Fruit fly (Drosophila melanogaster) whole organism, wandering third instar larva: Measurements from ENCODE around the gene gry.

Experiments used
- Abd-B ChIP-seq: fragments of >200 bp; optimal IDR thresholded peaks from 2 replicates; lab custom pipeline; 2017; ENCODE audit warnings: missing biosample characterization, missing genetic modification characterization
- CG32264 ChIP-seq: fragments of 200-800 bp; sonication (Bioruptor generic); optimal IDR thresholded peaks from 2 replicates; lab custom pipeline; 2016; ENCODE audit warnings: missing biosample characterization, missing genetic modification characterization
- CG9705 ChIP-seq: fragments of 200-800 bp; sonication (Bioruptor generic); optimal IDR thresholded peaks from 2 replicates; lab custom pipeline; 2018; ENCODE audit warnings: missing biosample characterization, mild to moderate bottlenecking, missing genetic modification characterization
- CrebA ChIP-seq: fragments of 200-800 bp; sonication (Bioruptor generic); optimal IDR thresholded peaks from 2 replicates; lab custom pipeline; 2016; ENCODE audit warnings: missing biosample characterization, mild to moderate bottlenecking, missing genetic modification characterization, borderline replicate concordance
- Dfd ChIP-seq: fragments of >200 bp; optimal IDR thresholded peaks from 2 replicates; lab custom pipeline; 2017; ENCODE audit warnings: missing biosample characterization, missing genetic modification characterization
- Dif ChIP-seq: fragments of 200-275, 200-300 bp; sonication (Bioruptor generic); optimal IDR thresholded peaks from 2 replicates; lab custom pipeline; 2018; ENCODE audit warnings: missing biosample characterization, missing genetic modification characterization; ENCODE audit not compliant: partially characterized antibody
- GATAd ChIP-seq: sonication (Bioruptor generic); optimal IDR thresholded peaks from 2 replicates; lab custom pipeline; 2016; ENCODE audit warnings: missing biosample characterization, missing genetic modification characterization
- HLH106 ChIP-seq: fragments of 200-800 bp; optimal IDR thresholded peaks from 3 replicates; lab custom pipeline; 2019; ENCODE audit warnings: missing biosample characterization, mild to moderate bottlenecking, missing genetic modification characterization, moderate library complexity
- Hnf4 ChIP-seq: fragments of 200-800 bp; sonication (Bioruptor generic); optimal IDR thresholded peaks from 2 replicates; lab custom pipeline; 2016; ENCODE audit warnings: missing biosample characterization, mild to moderate bottlenecking, missing genetic modification characterization
- Hr78 ChIP-seq: fragments of >200 bp; optimal IDR thresholded peaks from 2 replicates; lab custom pipeline; 2017; ENCODE audit warnings: missing biosample characterization, missing genetic modification characterization
- Hr83 ChIP-seq: fragments of 200-300 bp; sonication (Bioruptor generic); optimal IDR thresholded peaks from 2 replicates; lab custom pipeline; 2016; ENCODE audit warnings: missing biosample characterization, mild to moderate bottlenecking, missing genetic modification characterization, moderate library complexity; ENCODE audit not compliant: poor library complexity, severe bottlenecking
- Jra ChIP-seq: sonication (Bioruptor generic); optimal IDR thresholded peaks from 2 replicates; lab custom pipeline; 2016; ENCODE audit warnings: missing biosample characterization, missing genetic modification characterization
- Mio ChIP-seq: sonication (Bioruptor generic); optimal IDR thresholded peaks from 2 replicates; lab custom pipeline; 2016; ENCODE audit warnings: missing biosample characterization, missing genetic modification characterization
- Myc ChIP-seq: fragments of >200 bp; optimal IDR thresholded peaks from 2 replicates; lab custom pipeline; 2017
- N ChIP-seq: fragments of >200 bp; optimal IDR thresholded peaks from 2 replicates; lab custom pipeline; 2018; ENCODE audit warnings: missing biosample characterization, missing external identifiers, missing genetic modification characterization
- OdsH ChIP-seq: fragments of 200-800 bp; sonication (Bioruptor generic); optimal IDR thresholded peaks from 2 replicates; lab custom pipeline; 2016; ENCODE audit warnings: missing biosample characterization, mild to moderate bottlenecking, missing genetic modification characterization
- Rel ChIP-seq, 2 experiments: fragments of 200-800 bp; sonication (Bioruptor generic) in 1 of 2; optimal IDR thresholded peaks; 2 replicates in 1 of 2; 3 replicates in 1 of 2; lab custom pipeline; 2016 to 2019; ENCODE audit warnings: mild to moderate bottlenecking in 2 of 2, missing biosample characterization in 2 of 2, missing genetic modification characterization in 2 of 2, moderate library complexity in 1 of 2
- Sp1 ChIP-seq: fragments of 200-800 bp; sonication (Bioruptor generic); optimal IDR thresholded peaks from 3 replicates; lab custom pipeline; 2019; ENCODE audit warnings: missing biosample characterization, mild to moderate bottlenecking, missing genetic modification characterization, moderate library complexity
- Vsx2 ChIP-seq: fragments of 200-300, 225-300 bp; sonication (Bioruptor generic); optimal IDR thresholded peaks from 2 replicates; lab custom pipeline; 2018; ENCODE audit warnings: missing biosample characterization, missing genetic modification characterization; ENCODE audit not compliant: partially characterized antibody
- br ChIP-seq: fragments of 200-800 bp; sonication (Bioruptor generic); optimal IDR thresholded peaks from 2 replicates; lab custom pipeline; 2016; ENCODE audit warnings: missing biosample characterization, missing genetic modification characterization
- brk ChIP-seq: fragments of 200-800 bp; sonication (Bioruptor generic); optimal IDR thresholded peaks from 2 replicates; lab custom pipeline; 2016; ENCODE audit warnings: missing biosample characterization, mild to moderate bottlenecking, missing genetic modification characterization
- dl ChIP-seq, 2 experiments: fragments of 175-275, 200-275 bp in 1 of 2; fragments of 200-275 bp in 1 of 2; sonication (Bioruptor generic); optimal IDR thresholded peaks; lab custom pipeline; 2018; ENCODE audit warnings: mild to moderate bottlenecking in 2 of 2, missing biosample characterization in 2 of 2, missing genetic modification characterization in 2 of 2, moderate library complexity in 2 of 2; ENCODE audit not compliant: partially characterized antibody in 2 of 2, insufficient read depth in 1 of 2
- dmrt93B ChIP-seq: fragments of 200-800 bp; sonication (Bioruptor generic); optimal IDR thresholded peaks from 2 replicates; lab custom pipeline; 2018; ENCODE audit warnings: missing biosample characterization, mild to moderate bottlenecking, missing genetic modification characterization
- dsf ChIP-seq: sonication (Bioruptor generic); optimal IDR thresholded peaks from 2 replicates; lab custom pipeline; 2016; ENCODE audit warnings: missing biosample characterization, missing genetic modification characterization, borderline replicate concordance
- ey ChIP-seq: fragments of 200-800 bp; sonication (Bioruptor generic); optimal IDR thresholded peaks from 2 replicates; lab custom pipeline; 2016; ENCODE audit warnings: missing biosample characterization, missing genetic modification characterization
- foxo ChIP-seq, 2 experiments: fragments of 200-800 bp; sonication (Bioruptor generic); optimal IDR thresholded peaks; 2 replicates in 1 of 2; 3 replicates in 1 of 2; lab custom pipeline; 2016 to 2017; ENCODE audit warnings: missing biosample characterization in 2 of 2, missing genetic modification characterization in 2 of 2
- fru ChIP-seq: fragments of 200-800 bp; sonication (Bioruptor generic); optimal IDR thresholded peaks from 3 replicates; lab custom pipeline; 2016; ENCODE audit warnings: missing biosample characterization, mild to moderate bottlenecking, missing genetic modification characterization
- h ChIP-seq: fragments of 200-800 bp; sonication (Bioruptor generic); optimal IDR thresholded peaks from 3 replicates; lab custom pipeline; 2016; ENCODE audit warnings: missing biosample characterization, mild to moderate bottlenecking, missing genetic modification characterization
- jim ChIP-seq: fragments of 175-275, 200-325 bp; sonication (Bioruptor generic); optimal IDR thresholded peaks from 2 replicates; lab custom pipeline; 2016; ENCODE audit warnings: missing biosample characterization, mild to moderate bottlenecking, missing genetic modification characterization
- lola ChIP-seq: fragments of >200 bp; optimal IDR thresholded peaks from 2 replicates; lab custom pipeline; 2017; ENCODE audit warnings: missing biosample characterization, missing genetic modification characterization
- pan ChIP-seq: fragments of >200 bp; optimal IDR thresholded peaks from 2 replicates; lab custom pipeline; 2017
- psq ChIP-seq: fragments of 200-800 bp; sonication (Bioruptor generic); optimal IDR thresholded peaks from 3 replicates; lab custom pipeline; 2017; ENCODE audit warnings: missing biosample characterization, mild to moderate bottlenecking, missing genetic modification characterization, moderate library complexity
- rgr ChIP-seq: fragments of 200-800 bp; sonication (Bioruptor generic); optimal IDR thresholded peaks from 3 replicates; lab custom pipeline; 2016; ENCODE audit warnings: missing biosample characterization, mild to moderate bottlenecking, missing genetic modification characterization
- sage ChIP-seq: fragments of 200-800 bp; sonication (Bioruptor generic); optimal IDR thresholded peaks from 2 replicates; lab custom pipeline; 2016; ENCODE audit warnings: missing biosample characterization, mild to moderate bottlenecking, missing genetic modification characterization
- sv ChIP-seq: fragments of 200-800 bp; sonication (Bioruptor generic); optimal IDR thresholded peaks from 3 replicates; lab custom pipeline; 2016; ENCODE audit warnings: missing biosample characterization, missing genetic modification characterization
- tai ChIP-seq: sonication (Bioruptor generic); optimal IDR thresholded peaks from 2 replicates; lab custom pipeline; 2016; ENCODE audit warnings: missing biosample characterization, missing genetic modification characterization
- usp ChIP-seq: fragments of >200 bp; optimal IDR thresholded peaks from 2 replicates; lab custom pipeline; 2017; ENCODE audit warnings: missing biosample characterization, missing genetic modification characterization
- woc ChIP-seq: sonication (Bioruptor generic); optimal IDR thresholded peaks from 2 replicates; lab custom pipeline; 2016; ENCODE audit warnings: missing biosample characterization, mild to moderate bottlenecking, missing genetic modification characterization

Gene gry

dm6 chr3L:3239033-3239752 lies 40.3 kb downstream of the gry start, which contains the start of gene CG17746:
Gene CG17746 (minus strand): TSS chr3L:3239578.
- TF ChIP-seq CrebA (GFP tag; lab: Kevin White, UChicago) = no peak
- no peak for TF ChIP-seq dmrt93B (GFP tag; lab: Kevin White, UChicago)
- TF ChIP-seq Hnf4 (GFP tag; lab: Kevin White, UChicago) = peak; percentile 53
- no peak for TF ChIP-seq woc
- TF ChIP-seq h = peak; percentile 48
- TF ChIP-seq N (GFP tag; lab: Kevin White, UChicago) = no peak
- no peak for TF ChIP-seq tai (GFP tag; lab: Kevin White, UChicago)
- TF ChIP-seq Myc = no peak
- TF ChIP-seq sage = no peak
- TF ChIP-seq Dif = peak; percentile 6
- peak in 1 of 2 experiments; percentile 35 for TF ChIP-seq foxo (GFP tag; optimal IDR thresholded peaks at IDR 0.05; lab: Kevin White, UChicago)
- no peak for TF ChIP-seq Dfd (GFP tag; lab: Kevin White, UChicago)
- TF ChIP-seq Rel (GFP tag; optimal IDR thresholded peaks at IDR 0.05; lab: Kevin White, UChicago) = no peak
- no peak for TF ChIP-seq Rel (tag; optimal IDR thresholded peaks at IDR 0.05; lab: Kevin White, UChicago)
- TF ChIP-seq Hr78 (GFP tag; lab: Kevin White, UChicago) = no peak
- TF ChIP-seq OdsH (GFP tag; lab: Kevin White, UChicago) = no peak
- no peak for TF ChIP-seq Vsx2 (GFP tag; lab: Kevin White, UChicago)
- peak; percentile 10 for TF ChIP-seq Jra (GFP tag; lab: Kevin White, UChicago)
- TF ChIP-seq psq (GFP tag; lab: Kevin White, UChicago) = no peak
- peak; percentile 31 for TF ChIP-seq brk (GFP tag; lab: Kevin White, UChicago)
- no peak for TF ChIP-seq pan (lab: Kevin White, UChicago)
- no peak for TF ChIP-seq usp (GFP tag; lab: Kevin White, UChicago)
- TF ChIP-seq GATAd (GFP tag; lab: Kevin White, UChicago) = no peak
- no peak for TF ChIP-seq dsf (GFP tag; lab: Kevin White, UChicago)
- TF ChIP-seq Mio (GFP tag; lab: Kevin White, UChicago) = no peak
- TF ChIP-seq dl (GFP tag; optimal IDR thresholded peaks at IDR 0.05; lab: Kevin White, UChicago; ENCODE audit: insufficient read depth in 1 of 2, partially characterized antibody in 2 of 2) = no peak
- TF ChIP-seq rgr (GFP tag; lab: Kevin White, UChicago) = peak; percentile 44
- no peak for TF ChIP-seq Sp1 (GFP tag; lab: Kevin White, UChicago)
- no peak for TF ChIP-seq lola
- no peak for TF ChIP-seq jim
- TF ChIP-seq fru (GFP tag; lab: Kevin White, UChicago) = peak; percentile 3
- TF ChIP-seq Hr83 (GFP tag; lab: Kevin White, UChicago) = peak; percentile 50
- peak; percentile 2 for TF ChIP-seq HLH106
- no peak for TF ChIP-seq br
- no peak for TF ChIP-seq CG9705 (GFP tag; lab: Kevin White, UChicago)
- TF ChIP-seq Abd-B (GFP tag; lab: Kevin White, UChicago) = no peak
- TF ChIP-seq ey (GFP tag; lab: Kevin White, UChicago) = peak; percentile 4
- peak; percentile 17 for TF ChIP-seq sv (GFP tag; lab: Kevin White, UChicago)
- no peak for TF ChIP-seq CG32264 (GFP tag; lab: Kevin White, UChicago)

dm6 chr3L:3239785-3240596 lies 41.1 kb downstream of the gry start:
- TF ChIP-seq fru (GFP tag; lab: Kevin White, UChicago) = peak; percentile 72
- peak; percentile 60 for TF ChIP-seq tai (GFP tag; lab: Kevin White, UChicago)
- no peak for TF ChIP-seq Abd-B (GFP tag; lab: Kevin White, UChicago)
- peak; percentile 43 for TF ChIP-seq CrebA (GFP tag; lab: Kevin White, UChicago)
- peak; percentile 57 for TF ChIP-seq h
- peak; percentile 46 for TF ChIP-seq br
- peak; percentile 89 for TF ChIP-seq psq (GFP tag; lab: Kevin White, UChicago)
- TF ChIP-seq Hr83 (GFP tag; lab: Kevin White, UChicago) = peak; percentile 68
- TF ChIP-seq Myc = no peak
- TF ChIP-seq ey (GFP tag; lab: Kevin White, UChicago) = peak; percentile 84
- peak; percentile 25 for TF ChIP-seq sage
- TF ChIP-seq Hr78 (GFP tag; lab: Kevin White, UChicago) = no peak
- TF ChIP-seq Jra (GFP tag; lab: Kevin White, UChicago) = peak; percentile 23
- TF ChIP-seq foxo (GFP tag; optimal IDR thresholded peaks at IDR 0.05; lab: Kevin White, UChicago) = peak in 1 of 2 experiments; percentile 69
- peak; percentile 20 for TF ChIP-seq Rel (GFP tag; optimal IDR thresholded peaks at IDR 0.05; lab: Kevin White, UChicago)
- peak; percentile 76 for TF ChIP-seq Rel (tag; optimal IDR thresholded peaks at IDR 0.05; lab: Kevin White, UChicago)
- TF ChIP-seq jim = peak; percentile 45
- peak; percentile 23 for TF ChIP-seq HLH106
- peak; percentile 77 for TF ChIP-seq CG32264 (GFP tag; lab: Kevin White, UChicago)
- TF ChIP-seq Hnf4 (GFP tag; lab: Kevin White, UChicago) = peak; percentile 71
- TF ChIP-seq Dif = no peak
- TF ChIP-seq woc = peak; percentile 30
- TF ChIP-seq dsf (GFP tag; lab: Kevin White, UChicago) = no peak
- peak; percentile 82 for TF ChIP-seq rgr (GFP tag; lab: Kevin White, UChicago)
- TF ChIP-seq sv (GFP tag; lab: Kevin White, UChicago) = no peak
- TF ChIP-seq brk (GFP tag; lab: Kevin White, UChicago) = peak; percentile 37
- no peak for TF ChIP-seq Vsx2 (GFP tag; lab: Kevin White, UChicago)
- TF ChIP-seq OdsH (GFP tag; lab: Kevin White, UChicago) = peak; percentile 76
- no peak for TF ChIP-seq lola
- TF ChIP-seq pan (lab: Kevin White, UChicago) = no peak
- no peak for TF ChIP-seq Dfd (GFP tag; lab: Kevin White, UChicago)
- TF ChIP-seq dmrt93B (GFP tag; lab: Kevin White, UChicago) = no peak
- no peak for TF ChIP-seq dl (GFP tag; optimal IDR thresholded peaks at IDR 0.05; lab: Kevin White, UChicago; ENCODE audit: insufficient read depth in 1 of 2, partially characterized antibody in 2 of 2)
- TF ChIP-seq Sp1 (GFP tag; lab: Kevin White, UChicago) = peak; percentile 74
